Fruit fly (Drosophila melanogaster) whole organism, adult: ENCODE results near the gene spz.

Source experiments
- CG11617 ChIP-seq: fragments of 200-800 bp; sonication (Bioruptor generic); optimal IDR thresholded peaks from 2 replicates; lab custom pipeline; 2017; ENCODE audit warnings: mild to moderate bottlenecking, missing biosample characterization, missing genetic modification reagents, missing genetic modification characterization
- CG12768 ChIP-seq: fragments of 200-800 bp; sonication (Bioruptor generic); optimal IDR thresholded peaks from 2 replicates; lab custom pipeline; 2017; ENCODE audit warnings: missing biosample characterization, missing genetic modification characterization, mild to moderate bottlenecking, moderate library complexity, missing genetic modification reagents
- CG14711 ChIP-seq: fragments of 200-800 bp; sonication (Bioruptor generic); optimal IDR thresholded peaks from 2 replicates; lab custom pipeline; 2018; ENCODE audit warnings: missing biosample characterization, mild to moderate bottlenecking, missing genetic modification characterization, moderate library complexity
- CG1620 ChIP-seq: fragments of 200-800 bp; sonication (Bioruptor generic); optimal IDR thresholded peaks from 2 replicates; lab custom pipeline; 2016; ENCODE audit warnings: missing biosample characterization, missing genetic modification characterization
- CG33017 ChIP-seq: fragments of 200-800 bp; sonication (Bioruptor generic); optimal IDR thresholded peaks from 2 replicates; lab custom pipeline; 2018; ENCODE audit warnings: missing biosample characterization, mild to moderate bottlenecking, missing genetic modification characterization, moderate library complexity
- CG5204 ChIP-seq: fragments of 200-800 bp; sonication (Bioruptor generic); optimal IDR thresholded peaks from 2 replicates; lab custom pipeline; 2016; ENCODE audit warnings: missing biosample characterization, missing genetic modification characterization
- CG7045 ChIP-seq: fragments of 200-800 bp; sonication (Bioruptor generic); optimal IDR thresholded peaks from 2 replicates; lab custom pipeline; 2017; ENCODE audit warnings: missing biosample characterization, mild to moderate bottlenecking, missing genetic modification characterization
- CG7101 ChIP-seq: fragments of 200-800 bp; sonication (Bioruptor generic); optimal IDR thresholded peaks from 2 replicates; lab custom pipeline; 2018; ENCODE audit warnings: missing biosample characterization, mild to moderate bottlenecking, missing genetic modification characterization, moderate library complexity
- Clk ChIP-seq: fragments of 200-800 bp; sonication (Bioruptor generic); optimal IDR thresholded peaks from 2 replicates; lab custom pipeline; 2017; ENCODE audit warnings: missing biosample characterization, missing genetic modification characterization
- Crg-1 ChIP-seq: fragments of 200-800 bp; sonication (Bioruptor generic); optimal IDR thresholded peaks from 2 replicates; lab custom pipeline; 2016; ENCODE audit warnings: missing biosample characterization, missing genetic modification characterization
- Hr96 ChIP-seq: fragments of 200-800 bp; sonication (Bioruptor generic); optimal IDR thresholded peaks from 2 replicates; lab custom pipeline; 2016; ENCODE audit warnings: missing biosample characterization, missing genetic modification characterization
- Mnt ChIP-seq: fragments of 200-800 bp; sonication (Bioruptor generic); optimal IDR thresholded peaks from 2 replicates; lab custom pipeline; 2016; ENCODE audit warnings: missing biosample characterization, mild to moderate bottlenecking, missing genetic modification characterization
- bab1 ChIP-seq: fragments of 200-800 bp; sonication (Bioruptor generic); optimal IDR thresholded peaks from 3 replicates; lab custom pipeline; 2019; ENCODE audit warnings: missing biosample characterization, mild to moderate bottlenecking, missing genetic modification characterization, moderate library complexity
- cic ChIP-seq: fragments of 200-800 bp; sonication (Bioruptor generic); optimal IDR thresholded peaks from 2 replicates; lab custom pipeline; 2017; ENCODE audit warnings: missing biosample characterization, mild to moderate bottlenecking, missing genetic modification characterization, moderate library complexity
- cnc ChIP-seq, 2 experiments: fragments of >200 bp; optimal IDR thresholded peaks; 2 replicates each; lab custom pipeline; 2017
- kay ChIP-seq: fragments of 200-800 bp; sonication (Bioruptor generic); peaks from one replicate; lab custom pipeline; 2016; ENCODE audit warnings: missing biosample characterization, missing genetic modification characterization, borderline replicate concordance
- ovo ChIP-seq: fragments of 200-800 bp; sonication (Bioruptor generic); optimal IDR thresholded peaks from 2 replicates; lab custom pipeline; 2016; ENCODE audit warnings: missing biosample characterization, missing genetic modification characterization
- pad ChIP-seq: fragments of 200-800 bp; sonication (Bioruptor generic); optimal IDR thresholded peaks from 3 replicates; lab custom pipeline; 2017; ENCODE audit warnings: missing biosample characterization, missing genetic modification characterization, mild to moderate bottlenecking, moderate library complexity, missing genetic modification reagents
- tj ChIP-seq: fragments of 200-800 bp; sonication (Bioruptor generic); optimal IDR thresholded peaks from 3 replicates; lab custom pipeline; 2017; ENCODE audit warnings: missing biosample characterization, mild to moderate bottlenecking, missing genetic modification characterization, moderate library complexity
- toe ChIP-seq: fragments of 200-800 bp; sonication (Bioruptor generic); optimal IDR thresholded peaks from 2 replicates; lab custom pipeline; 2016; ENCODE audit warnings: missing biosample characterization, missing genetic modification characterization

Gene spz

DNA sequence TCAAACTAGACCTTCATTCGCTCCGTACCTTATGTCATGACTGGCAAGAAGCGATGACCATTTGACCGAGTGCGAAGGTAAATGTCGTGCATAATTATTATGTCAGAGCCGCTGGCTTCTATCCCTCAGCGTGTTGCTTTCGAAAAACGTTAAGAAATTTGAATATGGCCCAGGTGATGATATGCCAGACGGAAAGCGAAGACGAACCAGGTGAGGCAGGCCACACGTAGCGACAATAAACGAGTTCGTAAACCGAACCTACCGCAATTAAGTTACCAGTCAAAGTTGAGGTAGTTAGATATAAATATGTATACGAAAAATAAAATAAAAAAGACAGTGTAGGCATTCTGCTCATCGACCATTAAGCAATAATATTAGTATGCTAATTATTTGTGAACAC lies 6.7 kb upstream of the spz start:
- TF ChIP-seq CG5204 (no peak), Clk (no peak), kay (GFP tag; lab: Kevin White, UChicago) (no peak), CG7045 (GFP tag; lab: Kevin White, UChicago) (no peak), Mnt (GFP tag; lab: Kevin White, UChicago) (no peak), CG11617 (GFP tag; lab: Kevin White, UChicago) (no peak), Hr96 (GFP tag; lab: Kevin White, UChicago) (no peak)

DNA sequence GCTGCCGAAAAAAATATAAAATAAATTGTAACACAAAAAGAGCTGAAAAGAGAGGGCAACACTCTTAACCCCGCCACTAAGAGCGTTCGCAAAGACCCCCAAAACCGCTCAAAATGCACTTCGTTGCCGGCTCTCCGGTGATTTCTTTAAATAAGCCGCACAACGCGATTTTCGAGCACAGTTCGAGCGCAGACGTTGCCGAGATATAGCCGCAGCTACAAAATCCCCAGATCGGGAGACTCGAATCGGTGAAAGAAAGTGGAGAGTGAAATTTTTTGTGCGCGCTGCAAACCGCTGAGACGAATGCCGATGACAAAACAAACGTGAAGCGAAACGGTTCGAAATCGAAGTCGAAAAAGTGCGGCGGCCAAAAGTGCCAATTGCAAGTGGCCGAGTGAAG lies 5.8 kb upstream of the spz start, which contains the start of gene CG14257:
Gene CG14257 (plus strand): TSS at position 177 of the 400 bp plus-strand sequence.
- TF ChIP-seq Crg-1 (GFP tag; lab: Kevin White, UChicago) (no peak), Hr96 (GFP tag; lab: Kevin White, UChicago) (no peak), cnc (optimal IDR thresholded peaks at IDR 0.05; lab: Kevin White, UChicago) (no peak), CG12768 (GFP tag; lab: Kevin White, UChicago) (no peak), CG5204 (no peak), CG11617 (GFP tag; lab: Kevin White, UChicago) (no peak), ovo (GFP tag; lab: Kevin White, UChicago) (no peak), CG7045 (GFP tag; lab: Kevin White, UChicago) (no peak), CG1620 (no peak), cic (no peak), Mnt (GFP tag; lab: Kevin White, UChicago) (no peak), Clk (no peak), pad (no peak), tj (no peak), CG7101 (no peak), CG33017 (tag; lab: Kevin White, UChicago) (no peak)

DNA sequence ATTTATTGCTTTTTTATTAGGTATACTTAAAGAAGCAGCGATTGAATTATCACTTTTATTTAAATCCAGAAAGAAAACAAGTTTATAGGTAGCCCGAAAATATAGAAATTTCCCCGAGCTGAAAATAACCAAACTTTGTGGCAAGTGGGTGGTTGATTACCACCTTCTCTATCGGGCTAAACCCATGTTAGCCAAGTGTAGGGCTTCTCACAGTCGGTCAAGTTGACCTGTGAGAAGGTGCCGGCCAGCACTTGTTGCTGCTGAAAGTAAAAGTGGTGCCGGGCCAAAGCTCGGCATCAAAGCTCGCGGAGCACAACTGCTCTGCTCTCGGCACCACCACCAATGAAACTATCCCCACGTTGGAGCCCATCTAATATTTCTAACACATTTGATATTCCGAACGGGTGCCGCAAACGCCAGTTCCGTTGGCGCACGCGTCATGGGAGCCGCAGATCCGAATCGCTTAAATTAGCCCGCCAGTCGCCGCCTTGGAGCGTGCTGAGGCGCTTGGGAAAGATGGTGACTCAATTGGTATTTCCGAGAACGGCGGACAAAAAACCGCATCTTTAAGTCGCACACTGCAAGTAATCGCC lies 1.1 kb upstream of the spz start:
- TF ChIP-seq ovo (GFP tag; lab: Kevin White, UChicago) (no peak), tj (no peak), kay (GFP tag; lab: Kevin White, UChicago) (peak; percentile 69), CG14711 (tag; lab: Kevin White, UChicago) (no peak), Crg-1 (GFP tag; lab: Kevin White, UChicago) (no peak), CG12768 (GFP tag; lab: Kevin White, UChicago) (peak; percentile 14), CG33017 (tag; lab: Kevin White, UChicago) (no peak)

DNA sequence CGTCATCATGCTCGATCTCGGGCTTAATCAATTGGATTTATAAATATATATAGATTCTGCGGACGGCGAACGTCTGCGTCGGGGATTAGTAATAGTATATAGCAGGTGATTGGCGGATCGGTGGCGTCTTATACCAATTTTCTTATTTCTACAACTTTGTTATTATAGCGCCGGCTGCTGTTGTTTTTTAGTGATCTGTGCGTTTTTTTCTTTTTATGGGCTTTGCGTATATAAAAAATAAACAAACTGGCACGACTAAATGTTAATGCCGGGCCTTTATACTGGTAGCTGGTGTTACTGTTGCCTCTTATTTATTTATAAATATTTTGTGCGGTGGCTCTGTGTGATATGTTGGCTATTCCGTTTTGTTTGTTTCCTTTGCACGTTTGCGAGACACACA lies 669 bp downstream of the spz start:
- TF ChIP-seq kay (GFP tag; lab: Kevin White, UChicago), result peak; percentile 75
- TF ChIP-seq tj, result no peak

DNA sequence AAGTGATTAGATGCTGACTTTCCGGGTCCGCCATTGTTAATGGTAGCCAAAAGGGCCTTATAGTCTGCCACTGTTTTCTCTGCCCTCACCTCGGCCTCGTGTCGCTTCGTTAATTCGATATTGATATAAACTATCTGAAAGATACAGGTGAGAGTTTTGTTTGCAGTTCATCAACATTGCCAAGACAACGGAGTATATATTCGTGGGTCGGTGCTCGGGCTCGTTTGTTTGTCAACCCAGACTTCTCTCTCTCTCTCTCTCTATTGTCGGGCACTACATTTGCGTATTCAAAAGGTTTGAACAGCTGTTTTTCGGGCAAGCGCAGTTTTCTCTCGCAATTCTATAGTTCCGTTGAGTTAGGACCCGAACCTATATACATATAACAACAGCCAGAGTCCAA lies 2.5 kb downstream of the spz start:
- TF ChIP-seq Hr96 (GFP tag; lab: Kevin White, UChicago) (no peak), bab1 (GFP tag; lab: Kevin White, UChicago) (no peak), CG14711 (tag; lab: Kevin White, UChicago) (peak; percentile 8), Mnt (GFP tag; lab: Kevin White, UChicago) (no peak), cnc (optimal IDR thresholded peaks at IDR 0.05; lab: Kevin White, UChicago) (no peak)

DNA sequence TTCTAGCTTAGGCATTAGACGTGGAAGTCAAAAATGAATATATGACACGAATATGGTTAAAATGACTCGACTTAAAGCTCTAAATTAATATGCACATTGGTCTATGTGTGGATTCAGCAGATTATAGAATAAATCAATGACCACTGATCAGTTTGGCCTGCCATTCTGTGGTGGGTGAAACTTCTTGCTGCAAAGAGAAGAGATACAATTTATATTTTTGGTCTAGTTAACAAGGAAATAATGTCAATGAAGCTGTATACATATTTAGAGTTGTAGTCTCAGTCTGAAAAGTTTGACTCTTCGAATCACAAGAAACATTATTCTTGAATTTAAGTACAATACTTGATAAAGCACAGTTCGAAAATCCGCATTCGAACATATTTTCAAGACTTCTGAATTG lies 4.7 kb downstream of the spz start, which contains the start of gene CG43935:
Gene CG43935 (plus strand): TSS at position 301 of the 400 bp plus-strand sequence.
- TF ChIP-seq toe, result no peak
- no peak for TF ChIP-seq tj
- no peak for TF ChIP-seq CG14711 (tag; lab: Kevin White, UChicago)
- TF ChIP-seq CG7045 (GFP tag; lab: Kevin White, UChicago), result no peak
- TF ChIP-seq Mnt (GFP tag; lab: Kevin White, UChicago), result no peak
- no peak for TF ChIP-seq CG33017 (tag; lab: Kevin White, UChicago)
- no peak for TF ChIP-seq pad
- TF ChIP-seq bab1 (GFP tag; lab: Kevin White, UChicago), result no peak
- no peak for TF ChIP-seq cnc (optimal IDR thresholded peaks at IDR 0.05; lab: Kevin White, UChicago)
- TF ChIP-seq Clk, result no peak
- TF ChIP-seq kay (GFP tag; lab: Kevin White, UChicago), result no peak
- TF ChIP-seq Crg-1 (GFP tag; lab: Kevin White, UChicago), result no peak
- no peak for TF ChIP-seq CG1620
- no peak for TF ChIP-seq ovo (GFP tag; lab: Kevin White, UChicago)
- no peak for TF ChIP-seq cic
- no peak for TF ChIP-seq Hr96 (GFP tag; lab: Kevin White, UChicago)
- no peak for TF ChIP-seq CG11617 (GFP tag; lab: Kevin White, UChicago)
- TF ChIP-seq CG7101, result no peak
- no peak for TF ChIP-seq CG5204
- TF ChIP-seq CG12768 (GFP tag; lab: Kevin White, UChicago), result no peak

DNA sequence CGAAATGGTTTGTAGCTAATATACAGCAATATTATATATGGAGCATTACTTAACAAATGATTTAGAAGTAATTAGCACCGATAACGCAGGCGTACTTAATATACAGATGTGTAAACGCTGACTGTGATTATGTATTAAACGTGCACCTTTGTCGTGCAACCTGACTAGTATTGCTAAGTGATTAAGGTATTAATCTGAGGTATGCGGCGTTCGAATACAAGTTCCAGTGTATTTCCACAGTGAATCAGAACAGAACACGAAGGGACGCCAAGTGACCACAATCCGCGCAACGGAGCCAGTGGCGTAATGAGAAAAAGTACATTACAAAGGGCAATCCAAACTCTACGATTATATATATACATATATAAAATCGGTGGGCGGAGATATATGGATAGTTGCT lies 5.8 kb downstream of the spz start, which contains the start of gene Nep5:
Gene Nep5 (minus strand): TSS at position 101 of the 400 bp plus-strand sequence.
- TF ChIP-seq ovo (GFP tag; lab: Kevin White, UChicago) (no peak), CG5204 (no peak), cnc (optimal IDR thresholded peaks at IDR 0.05; lab: Kevin White, UChicago) (no peak), bab1 (GFP tag; lab: Kevin White, UChicago) (no peak), CG7101 (no peak), CG33017 (tag; lab: Kevin White, UChicago) (no peak), kay (GFP tag; lab: Kevin White, UChicago) (no peak), CG14711 (tag; lab: Kevin White, UChicago) (no peak), tj (no peak), CG1620 (no peak), Hr96 (GFP tag; lab: Kevin White, UChicago) (no peak), CG11617 (GFP tag; lab: Kevin White, UChicago) (no peak), Clk (no peak)
